Fruit fly (Drosophila melanogaster) whole organism: ENCODE measurements around the gene Prp18.

Experiments
- CG8478 ChIP-seq: fragments of >200 bp; optimal IDR thresholded peaks from 2 replicates; lab custom pipeline; 2018; ENCODE audit warnings: inconsistent platforms
- Dll ChIP-seq: fragments of >200 bp; optimal IDR thresholded peaks from 2 replicates; lab custom pipeline; 2017
- EcR ChIP-seq, 2 experiments: fragments of >200 bp; optimal IDR thresholded peaks; 2 replicates each; lab custom pipeline; 2017; ENCODE audit warnings: missing biosample characterization in 2 of 2, missing genetic modification characterization in 2 of 2, missing genetic modification reagents in 2 of 2
- pan ChIP-seq: fragments of >200 bp; optimal IDR thresholded peaks from 2 replicates; lab custom pipeline; 2017
- psq ChIP-seq: fragments of >200 bp; optimal IDR thresholded peaks from 2 replicates; lab custom pipeline; 2017
- usp ChIP-seq: fragments of >200 bp; optimal IDR thresholded peaks from 2 replicates; lab custom pipeline; 2017; ENCODE audit warnings: missing biosample characterization, missing genetic modification characterization, mixed read lengths

Prp18 gene

dm6 chr3R:19033238-19033637, 2.2 kb upstream of the Prp18 start, which contains the start of gene CG6026:
CG6026 (plus strand) TSS chr3R:19033538.
- no peak for TF ChIP-seq usp (GFP tag; lab: Kevin White, UChicago)
- TF ChIP-seq EcR (GFP tag; optimal IDR thresholded peaks at IDR 0.05; lab: Kevin White, UChicago) = no peak
- TF ChIP-seq Dll (lab: Kevin White, UChicago) = no peak
- no peak for TF ChIP-seq CG8478 (lab: Kevin White, UChicago)
- no peak for TF ChIP-seq pan (lab: Kevin White, UChicago)
- TF ChIP-seq psq (lab: Kevin White, UChicago) = no peak

dm6 chr3R:19028758-19029157, 2.3 kb downstream of the Prp18 start, which contains the start of the genes GatA and P5cr:
GatA (minus strand) TSS chr3R:19028857.
P5cr (plus strand) TSS chr3R:19028931.
- no peak for TF ChIP-seq pan (lab: Kevin White, UChicago)
- TF ChIP-seq Dll (lab: Kevin White, UChicago) = no peak
- TF ChIP-seq EcR (GFP tag; optimal IDR thresholded peaks at IDR 0.05; lab: Kevin White, UChicago) = no peak
- TF ChIP-seq CG8478 (lab: Kevin White, UChicago) = no peak
- TF ChIP-seq psq (lab: Kevin White, UChicago) = no peak
- no peak for TF ChIP-seq usp (GFP tag; lab: Kevin White, UChicago)

- TF ChIP-seq pan (lab: Kevin White, UChicago) (no peak), Dll (lab: Kevin White, UChicago) (no peak), usp (GFP tag; lab: Kevin White, UChicago) (no peak), CG8478 (lab: Kevin White, UChicago) (no peak), EcR (GFP tag; optimal IDR thresholded peaks at IDR 0.05; lab: Kevin White, UChicago) (no peak), psq (lab: Kevin White, UChicago) (no peak)
Observed at dm6 chr3R:19027165-19027564, 3.9 kb downstream of the Prp18 start, which contains the start of gene NP15.6. NP15.6 (plus strand) TSS chr3R:19027368.

- no peak for TF ChIP-seq EcR (GFP tag; optimal IDR thresholded peaks at IDR 0.05; lab: Kevin White, UChicago)
Observed at dm6 chr3R:19024761-19025160, 6.3 kb downstream of the Prp18 start, which contains the start of gene CG14285. CG14285 (plus strand) TSS chr3R:19025099.

dm6 chr3R:19023862-19024261, 7.2 kb downstream of the Prp18 start, which contains the start of the genes CG6005 and CG14286:
CG6005 (minus strand) TSS chr3R:19024030.
CG14286 (plus strand) TSS chr3R:19024092.
- TF ChIP-seq CG8478 (lab: Kevin White, UChicago) = no peak
- TF ChIP-seq EcR (GFP tag; optimal IDR thresholded peaks at IDR 0.05; lab: Kevin White, UChicago) = no peak
- no peak for TF ChIP-seq Dll (lab: Kevin White, UChicago)
- TF ChIP-seq psq (lab: Kevin White, UChicago) = no peak
- TF ChIP-seq usp (GFP tag; lab: Kevin White, UChicago) = no peak
- TF ChIP-seq pan (lab: Kevin White, UChicago) = no peak

dm6 chr3R:19017318-19018043, 13.6 kb downstream of the Prp18 start:
- no peak for TF ChIP-seq pan (lab: Kevin White, UChicago)
- TF ChIP-seq Dll (lab: Kevin White, UChicago) = no peak
- TF ChIP-seq EcR (GFP tag; optimal IDR thresholded peaks at IDR 0.05; lab: Kevin White, UChicago) = no peak
- no peak for TF ChIP-seq usp (GFP tag; lab: Kevin White, UChicago)
- TF ChIP-seq psq (lab: Kevin White, UChicago) = no peak
- TF ChIP-seq CG8478 (lab: Kevin White, UChicago) = no peak

- no peak for TF ChIP-seq Dll (lab: Kevin White, UChicago)
- no peak for TF ChIP-seq psq (lab: Kevin White, UChicago)
- no peak for TF ChIP-seq EcR (GFP tag; optimal IDR thresholded peaks at IDR 0.05; lab: Kevin White, UChicago)
Observed at dm6 chr3R:19015423-19015810, 15.7 kb downstream of the Prp18 start.

- TF ChIP-seq Dll (lab: Kevin White, UChicago) = no peak
- no peak for TF ChIP-seq pan (lab: Kevin White, UChicago)
Observed at dm6 chr3R:19014742-19015422, 16.2 kb downstream of the Prp18 start.

- TF ChIP-seq Dll (lab: Kevin White, UChicago) (no peak), EcR (GFP tag; optimal IDR thresholded peaks at IDR 0.05; lab: Kevin White, UChicago) (no peak), CG8478 (lab: Kevin White, UChicago) (no peak), usp (GFP tag; lab: Kevin White, UChicago) (no peak), psq (lab: Kevin White, UChicago) (no peak), pan (lab: Kevin White, UChicago) (no peak)
Observed at dm6 chr3R:19014027-19014426, 17.0 kb downstream of the Prp18 start.

dm6 chr3R:19011885-19012284, 19.2 kb downstream of the Prp18 start:
- TF ChIP-seq psq (lab: Kevin White, UChicago) (no peak), Dll (lab: Kevin White, UChicago) (no peak), pan (lab: Kevin White, UChicago) (no peak), CG8478 (lab: Kevin White, UChicago) (no peak), usp (GFP tag; lab: Kevin White, UChicago) (no peak), EcR (GFP tag; optimal IDR thresholded peaks at IDR 0.05; lab: Kevin White, UChicago) (no peak)

dm6 chr3R:19010923-19011322, 20.1 kb downstream of the Prp18 start:
- TF ChIP-seq pan (lab: Kevin White, UChicago) = no peak
- TF ChIP-seq psq (lab: Kevin White, UChicago) = no peak
- TF ChIP-seq CG8478 (lab: Kevin White, UChicago) = no peak
